Worm (Caenorhabditis elegans): Measurements from ENCODE around the gene C04C11.1.
A peak's percentile ranks its signal among the peaks of the same experiment; 100 is the strongest.

C04C11.1 gene

DNA sequence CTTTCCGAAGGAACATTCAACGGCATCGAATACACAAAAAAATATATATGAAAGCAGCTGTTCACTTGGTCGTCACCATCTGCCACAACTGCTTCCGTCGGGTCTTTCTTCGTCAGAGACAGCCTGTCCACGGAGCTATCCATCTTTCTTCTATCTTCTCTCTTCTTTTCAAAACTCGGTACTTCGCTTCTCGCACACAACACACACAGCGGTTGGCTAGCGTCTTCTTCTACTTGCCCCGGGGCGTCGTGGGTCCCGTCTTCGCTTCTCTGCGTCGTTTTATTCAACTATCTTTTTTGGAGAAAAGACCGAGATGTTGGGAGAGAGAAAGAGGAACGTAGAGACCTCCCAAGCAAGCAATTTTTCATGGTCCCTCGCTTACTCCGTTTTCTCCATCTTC, 3.7 kb upstream of the C04C11.1 start (continued):
- TF ChIP-seq mxl-2 (GFP tag; conservative IDR thresholded peaks at IDR 0.05) (no peak), cey-2 (tag; optimal IDR thresholded peaks at IDR 0.05; ENCODE audit: borderline replicate concordance, insufficient read depth) (no peak), dmd-6 (GFP tag; IDR thresholded peaks at IDR 0.05) (0 out of 2 replicates have a peak, but pooled peaks have one; percentile 16), ceh-62 (tag; optimal IDR thresholded peaks at IDR 0.05) (no peak), ceh-28 (tag; optimal IDR thresholded peaks at IDR 0.05) (no peak), zip-2 (tag; optimal IDR thresholded peaks at IDR 0.05) (no peak), daf-16 (GFP tag; optimal IDR thresholded peaks at IDR 0.05) (peak in 1 of 2 experiments; percentile 53), daf-16 (tag; optimal IDR thresholded peaks at IDR 0.05) (no peak), set-16 (GFP tag; IDR thresholded peaks at IDR 0.05) (peak; percentile 38; the same call in 1 of the 2 replicates), snpc-1.2 (GFP tag; IDR thresholded peaks at IDR 0.05) (0 out of 2 replicates have a peak, but pooled peaks have one; percentile 18), unc-130 (GFP tag; optimal IDR thresholded peaks at IDR 0.05) (no peak), lin-39 (tag; optimal IDR thresholded peaks at IDR 0.05) (no peak), nhr-237 (tag; optimal IDR thresholded peaks at IDR 0.05) (no peak), nhr-28 (tag; optimal IDR thresholded peaks at IDR 0.05) (no peak), ceh-20 (GFP tag; IDR thresholded peaks at IDR 0.05) (0 out of 2 replicates have a peak, but pooled peaks have one; percentile 58), spr-3 (GFP tag; optimal IDR thresholded peaks at IDR 0.05) (no peak), lin-29 (GFP tag; IDR thresholded peaks at IDR 0.05) (no peak), unc-62 (GFP tag; optimal IDR thresholded peaks at IDR 0.05 in 1 of 2) (peak in 1 of 2 experiments; percentile 99), unc-62 (tag; optimal IDR thresholded peaks at IDR 0.05) (no peak), mdl-1 (tag; optimal IDR thresholded peaks at IDR 0.05) (peak in 1 of 2 experiments; percentile 31), ceh-44 (GFP tag; IDR thresholded peaks at IDR 0.05) (no peak), gei-8 (GFP tag; optimal IDR thresholded peaks at IDR 0.05) (no peak), unc-39 (tag; optimal IDR thresholded peaks at IDR 0.05) (no peak), nhr-41 (GFP tag; IDR thresholded peaks at IDR 0.05) (no peak), egl-27 (tag; optimal IDR thresholded peaks at IDR 0.05) (no peak), zip-11 (GFP tag; IDR thresholded peaks at IDR 0.05) (no peak)

DNA sequence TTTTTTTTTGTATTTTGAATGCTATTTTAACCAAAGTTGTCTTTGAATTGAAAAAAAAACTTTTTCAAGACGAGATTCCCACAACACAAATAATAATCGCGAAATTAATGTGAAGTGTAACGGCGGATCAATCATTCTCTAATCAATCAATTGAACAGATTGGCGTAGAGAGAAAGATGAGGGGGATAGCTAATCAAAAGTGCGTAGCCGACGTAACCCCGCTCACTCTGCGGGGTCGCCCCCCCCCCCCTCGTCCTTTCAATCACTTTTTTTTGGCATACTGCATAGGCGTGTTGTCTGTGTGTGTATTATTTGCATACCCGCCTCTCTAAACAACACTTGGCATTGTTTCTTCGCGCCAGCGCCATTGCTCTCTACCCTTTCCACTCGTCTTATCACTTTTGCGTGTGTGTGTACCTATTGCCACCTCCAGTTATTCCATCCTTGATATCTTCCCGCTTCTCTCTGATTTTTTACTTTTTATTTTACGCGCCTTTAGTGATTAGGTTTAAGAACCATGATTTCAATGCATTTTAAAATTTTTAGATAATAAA, 4.1 kb downstream of the C04C11.1 start:
- TF ChIP-seq T26A8.4 (GFP tag; IDR thresholded peaks at IDR 0.05) (no peak), tag-97 (GFP tag; IDR thresholded peaks at IDR 0.05) (no peak), zfp-3 (GFP tag; conservative IDR thresholded peaks at IDR 0.05) (no peak), Y5F2A.4 (GFP tag; optimal IDR thresholded peaks at IDR 0.05) (no peak), mdt-29 (GFP tag; IDR thresholded peaks at IDR 0.05) (no peak), mxl-2 (GFP tag; conservative IDR thresholded peaks at IDR 0.05) (no peak), lin-15B (tag; optimal IDR thresholded peaks at IDR 0.05) (no peak), vab-7 (GFP tag; IDR thresholded peaks at IDR 0.05) (no peak), hmg-1.1 (GFP tag; IDR thresholded peaks at IDR 0.05) (no peak), dpl-1 (GFP tag; optimal IDR thresholded peaks at IDR 0.05) (no peak), snpc-1.2 (GFP tag; IDR thresholded peaks at IDR 0.05) (no peak), lin-29 (GFP tag; IDR thresholded peaks at IDR 0.05) (no peak), ZK337.2 (GFP tag; IDR thresholded peaks at IDR 0.05) (no peak), sdz-12 (GFP tag; optimal IDR thresholded peaks at IDR 0.05) (no peak), ztf-11 (tag; optimal IDR thresholded peaks at IDR 0.05) (no peak), nhr-76 (tag; optimal IDR thresholded peaks at IDR 0.05) (no peak), Y75B8A.6 (GFP tag; IDR thresholded peaks at IDR 0.05) (no peak), F49E8.2 (tag; optimal IDR thresholded peaks at IDR 0.05; ENCODE audit: borderline replicate concordance) (no peak), lin-1 (GFP tag; IDR thresholded peaks at IDR 0.05) (no peak), daf-16 (GFP tag; optimal IDR thresholded peaks at IDR 0.05) (no peak), daf-16 (tag; optimal IDR thresholded peaks at IDR 0.05) (peak; percentile 67), aly-2 (tag; optimal IDR thresholded peaks at IDR 0.05) (no peak), nhr-102 (tag; optimal IDR thresholded peaks at IDR 0.05) (no peak), nhr-111 (GFP tag; optimal IDR thresholded peaks at IDR 0.05) (no peak), ama-1 (optimal IDR thresholded peaks at IDR 0.05) (no peak), fkh-10 (GFP tag; optimal IDR thresholded peaks at IDR 0.05) (no peak), ZK546.5 (tag; optimal IDR thresholded peaks at IDR 0.05) (no peak), F26F4.8 (GFP tag; conservative IDR thresholded peaks at IDR 0.05) (no peak), nhr-25 (tag; optimal IDR thresholded peaks at IDR 0.05; ENCODE audit: borderline replicate concordance, insufficient read depth) (peak; percentile 1), nhr-41 (GFP tag; IDR thresholded peaks at IDR 0.05) (peak; percentile 71; the same call in 1 of the 2 replicates), F44E2.7 (GFP tag; IDR thresholded peaks at IDR 0.05) (no peak)
